Fruit fly (Drosophila melanogaster): ENCODE results near the gene CG17193.

CG17193 gene

DNA sequence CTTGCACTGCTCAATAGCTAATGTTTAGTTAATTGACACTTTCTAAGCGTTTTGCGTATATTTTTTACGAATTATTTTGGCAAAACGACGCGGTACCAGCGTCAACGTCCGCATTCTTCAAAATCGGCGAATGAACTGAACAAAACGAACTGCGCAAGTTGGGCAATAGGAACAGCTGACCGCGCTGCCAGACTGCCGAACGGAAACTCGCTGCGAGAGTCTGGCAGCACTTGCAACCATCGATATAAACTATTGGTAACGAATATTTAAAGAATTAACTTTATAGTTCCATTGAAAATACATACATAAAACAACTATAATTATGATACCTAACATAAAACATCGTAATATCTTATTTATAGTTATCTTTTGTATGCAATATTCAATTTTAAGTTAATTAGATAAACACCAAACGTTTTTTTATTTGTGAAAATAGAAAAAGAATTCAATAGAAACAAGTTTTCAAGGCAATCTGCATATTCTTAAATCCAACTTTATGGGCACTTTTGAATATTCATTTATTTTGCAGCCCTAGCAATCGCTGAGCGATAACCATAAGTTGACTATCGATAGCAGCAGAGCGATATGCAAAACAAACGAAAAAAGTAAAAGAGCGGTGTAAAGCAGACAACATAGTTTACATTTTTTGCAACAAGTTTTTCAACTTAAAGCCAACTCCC lies 47.4 kb downstream of the CG17193 start, which contains the start of the genes Hs6st and MED25 (continued):
- TF ChIP-seq CG34224 (GFP tag; IDR thresholded peaks at IDR 0.05; ENCODE audit: partially characterized antibody) (peak; percentile 70; the same call in 2 of the 3 replicates), CG13894 (tag; optimal IDR thresholded peaks at IDR 0.05) (no peak), Deaf1 (tag; optimal IDR thresholded peaks at IDR 0.05) (no peak), rib (GFP tag; IDR thresholded peaks at IDR 0.05) (peak; percentile 18; the same call in 1 of the 2 replicates), CG13775 (GFP tag; optimal IDR thresholded peaks at IDR 0.05) (peak; percentile 41), nmo (GFP tag; optimal IDR thresholded peaks at IDR 0.05) (peak; percentile 55), Sry-β (GFP tag; optimal IDR thresholded peaks at IDR 0.05) (peak; percentile 12), dysf (GFP tag; IDR thresholded peaks at IDR 0.05) (0 out of 3 replicates have a peak, but pooled peaks have one; percentile 29), CG14014 (GFP tag; IDR thresholded peaks at IDR 0.05) (peak; percentile 40; the same call in 1 of the 2 replicates), GATAe (GFP tag; conservative IDR thresholded peaks at IDR 0.05) (no peak), dmrt11E (tag; optimal IDR thresholded peaks at IDR 0.05) (peak; percentile 5), nerfin-2 (GFP tag; IDR thresholded peaks at IDR 0.05; ENCODE audit: partially characterized antibody) (peak; percentile 62; the same call in 1 of the 2 replicates), cad (GFP tag; optimal IDR thresholded peaks at IDR 0.05) (no peak), CG4730 (GFP tag; IDR thresholded peaks at IDR 0.05) (no peak), CG7963 (GFP tag; IDR thresholded peaks at IDR 0.05; ENCODE audit: partially characterized antibody) (peak; percentile 58; the same call in 2 of the 3 replicates), phol (tag; optimal IDR thresholded peaks at IDR 0.05) (peak; percentile 79), CG1647 (GFP tag; optimal IDR thresholded peaks at IDR 0.05) (peak; percentile 41), repo (GFP tag; optimal IDR thresholded peaks at IDR 0.05) (no peak), exex (tag; optimal IDR thresholded peaks at IDR 0.05) (peak; percentile 38), CG18599 (GFP tag; optimal IDR thresholded peaks at IDR 0.05) (peak; percentile 74), cas (GFP tag; IDR thresholded peaks at IDR 0.05) (no peak), nerfin-1 (tag; optimal IDR thresholded peaks at IDR 0.05) (peak; percentile 10), Fer1 (GFP tag; optimal IDR thresholded peaks at IDR 0.05) (no peak), tap (tag; optimal IDR thresholded peaks at IDR 0.05) (peak; percentile 2), amos (GFP tag; IDR thresholded peaks at IDR 0.05; ENCODE audit: partially characterized antibody) (peak; percentile 72; the same call in 1 of the 2 replicates), CG7839 (tag; optimal IDR thresholded peaks at IDR 0.05) (peak; percentile 50), CG14667 (GFP tag; IDR thresholded peaks at IDR 0.05) (no peak), CG31224 (GFP tag; IDR thresholded peaks at IDR 0.05) (no peak), Hr51 (GFP tag; optimal IDR thresholded peaks at IDR 0.05) (no peak), inv (GFP tag; IDR thresholded peaks at IDR 0.05; ENCODE audit: partially characterized antibody) (peak; percentile 71), knrl (GFP tag; IDR thresholded peaks at IDR 0.05; ENCODE audit: partially characterized antibody) (peak; percentile 79), scrt (GFP tag; optimal IDR thresholded peaks at IDR 0.05) (no peak), btn (GFP tag; optimal IDR thresholded peaks at IDR 0.05) (no peak), CG4617 (GFP tag; optimal IDR thresholded peaks at IDR 0.05; ENCODE audit: borderline replicate concordance) (peak; percentile 25), E2f2 (GFP tag; IDR thresholded peaks at IDR 0.05) (peak; percentile 55), Gug (GFP tag; IDR thresholded peaks at IDR 0.05) (no peak), CG6254 (GFP tag; optimal IDR thresholded peaks at IDR 0.05) (no peak), prd (optimal IDR thresholded peaks at IDR 0.05) (no peak), prd (GFP tag; IDR thresholded peaks at IDR 0.05) (peak; percentile 32; the same call in 1 of the 3 replicates), CG8944 (GFP tag; optimal IDR thresholded peaks at IDR 0.05) (peak; percentile 16), wek (GFP tag; optimal IDR thresholded peaks at IDR 0.05) (peak; percentile 29), CG12299 (tag; optimal IDR thresholded peaks at IDR 0.05) (no peak), sd (tag; optimal IDR thresholded peaks at IDR 0.05) (peak; percentile 36), zf30C (GFP tag; optimal IDR thresholded peaks at IDR 0.05) (no peak), Elba2 (GFP tag; optimal IDR thresholded peaks at IDR 0.05) (peak; percentile 98), CG10543 (GFP tag; optimal IDR thresholded peaks at IDR 0.05) (peak; percentile 77), CG8924 (tag; optimal IDR thresholded peaks at IDR 0.05) (peak; percentile 63), CG13424 (tag; optimal IDR thresholded peaks at IDR 0.05) (no peak)

All from whole organism, embryonic.